Fruit fly (Drosophila melanogaster) whole organism, embryonic: Measurements from ENCODE around the gene CG5611.

Source experiments
- prd ChIP-seq, 3 experiments: fragments of >200 bp in 2 of 3; fragments of 200-800 bp in 1 of 3; sonication (Bioruptor generic) in 1 of 3; optimal IDR thresholded peaks in 2 of 3; IDR thresholded peaks in 1 of 3; 2 replicates in 2 of 3; 3 replicates in 1 of 3; pipeline versions ENCODE4 v1.3.6 to Lab custom; 2017 to 2022; ENCODE audit warnings: missing biosample characterization in 1 of 3, missing genetic modification characterization in 1 of 3
- tna ChIP-seq: fragments of 200-800 bp; sonication (Bioruptor generic); IDR thresholded peaks from 2 replicates; pipeline ENCODE4 v1.3.6; 2022; ENCODE audit warnings: missing biosample characterization, missing genetic modification characterization; ENCODE audit not compliant: partially characterized antibody

DNA sequence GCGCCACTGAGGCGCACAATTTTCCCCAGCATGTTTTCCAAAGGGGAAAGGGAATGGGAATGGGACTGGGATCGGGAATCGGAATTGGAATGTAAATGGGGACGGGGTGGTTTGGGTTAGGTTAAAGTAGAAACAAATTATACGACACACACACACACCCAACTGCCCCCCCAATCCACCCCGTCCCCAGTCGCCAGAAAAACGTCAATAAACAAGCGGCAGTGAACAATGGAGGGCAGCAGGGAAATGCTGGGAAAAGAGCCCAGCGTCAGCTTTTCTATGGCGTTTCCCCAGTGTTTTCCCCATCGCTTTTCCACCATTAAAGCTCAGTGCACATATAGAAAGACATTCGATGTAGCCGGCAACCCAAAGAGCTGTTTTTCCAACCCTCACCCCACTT is 25.2 kb downstream of the CG5611 start:
- TF ChIP-seq tna (GFP tag; lab: Robert Waterston, UW): no peak
- no peak for TF ChIP-seq prd (optimal IDR thresholded peaks at IDR 0.05; lab: Kevin White, UChicago)
- TF ChIP-seq prd (GFP tag; IDR thresholded peaks at IDR 0.05; lab: Robert Waterston, UW): no peak
